Fruit fly (Drosophila melanogaster) S2 (cell line): ENCODE data around the gene CG11699.

Experiments
- CG8478 ChIP-seq: fragments of >200 bp; optimal IDR thresholded peaks from 2 replicates; lab custom pipeline; 2018
- CTCF ChIP-seq, 2 experiments: fragments of >200 bp; optimal IDR thresholded peaks; 2 replicates each; lab custom pipeline; 2018

DNA sequence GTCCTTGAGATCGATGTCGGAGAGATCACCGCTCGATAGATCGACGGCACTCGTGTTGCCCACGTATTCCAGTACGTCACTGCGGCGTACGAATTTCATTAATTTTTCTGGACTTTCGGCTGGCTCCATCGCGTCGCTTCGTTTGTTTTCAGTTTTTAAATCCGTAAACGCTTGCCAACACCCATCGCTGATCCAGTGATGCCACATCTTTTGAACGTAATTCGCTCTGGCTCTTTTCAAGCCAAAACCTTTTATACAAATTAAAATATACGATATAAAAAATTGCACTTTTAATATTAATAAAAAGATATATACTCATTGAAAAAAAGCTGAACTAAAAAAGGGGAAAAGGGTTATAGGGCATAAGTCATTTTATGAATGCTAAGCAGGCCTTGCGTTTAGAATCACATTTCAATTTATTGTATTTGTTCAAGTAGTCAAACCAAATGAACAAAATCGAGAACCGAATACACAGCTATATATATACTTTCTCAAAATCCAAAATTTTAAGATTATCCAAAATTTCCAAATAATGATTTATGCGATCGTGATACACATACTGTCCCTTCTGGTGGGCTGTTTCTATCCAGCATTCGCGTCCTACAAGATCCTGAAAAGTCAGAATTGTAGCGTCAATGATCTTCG is 2.0 kb downstream of the CG11699 start, which contains the start of the genes Kmn1 and Reepl1:
- TF ChIP-seq CG8478 (lab: Kevin White, UChicago) = no peak
- no peak for TF ChIP-seq CTCF (optimal IDR thresholded peaks at IDR 0.05; lab: Kevin White, UChicago)
